Worm (Caenorhabditis elegans) whole organism, L1 larva: ENCODE data around the gene srx-19.
A peak's percentile ranks its signal among the peaks of the same experiment; 100 is the strongest.

Source experiments
- C04F5.9 ChIP-seq: sonication (generic microtip); optimal IDR thresholded peaks from 2 replicates; lab custom pipeline; 2016; ENCODE audit warnings: missing genetic modification characterization, missing compliant biosample characterization
- C34B4.2 ChIP-seq: sonication (generic microtip); optimal IDR thresholded peaks from 2 replicates; lab custom pipeline; 2017; ENCODE audit warnings: mild to moderate bottlenecking, missing genetic modification characterization, missing compliant biosample characterization
- Y116A8C.19 ChIP-seq: sonication (generic microtip); optimal IDR thresholded peaks from 2 replicates; lab custom pipeline; 2016; ENCODE audit warnings: missing compliant biosample characterization, missing genetic modification characterization, borderline replicate concordance
- aha-1 ChIP-seq: fragments of 150-350 bp; optimal IDR thresholded peaks from 2 replicates; lab custom pipeline; 2014; ENCODE audit warnings: missing biosample characterization, missing genetic modification characterization
- alr-1 ChIP-seq: fragments of 200-800 bp; sonication (Bioruptor generic); optimal IDR thresholded peaks from 2 replicates; lab custom pipeline; 2018; ENCODE audit warnings: borderline replicate concordance, mild to moderate bottlenecking, missing genetic modification characterization, missing compliant biosample characterization
- aly-2 ChIP-seq: fragments of 150-350 bp; optimal IDR thresholded peaks from 2 replicates; lab custom pipeline; 2014; ENCODE audit warnings: missing biosample characterization, missing genetic modification characterization
- ama-1 ChIP-seq: fragments of 150-350 bp; optimal IDR thresholded peaks from 2 replicates; lab custom pipeline; 2014
- blmp-1 ChIP-seq: fragments of 150-350 bp; optimal IDR thresholded peaks from 2 replicates; lab custom pipeline; 2014; ENCODE audit warnings: missing biosample characterization, missing genetic modification characterization
- efl-1 ChIP-seq, 4 experiments: fragments of 150-350 bp; optimal IDR thresholded peaks in 3 of 4; peaks in 1 of 4; 1 replicate in 1 of 4; 2 replicates in 3 of 4; lab custom pipeline; 2014; ENCODE audit warnings: missing biosample characterization in 2 of 4, missing genetic modification characterization in 2 of 4, missing genetic modification reagents in 2 of 4
- elt-2 ChIP-seq: sonication (generic microtip); optimal IDR thresholded peaks from 2 replicates; lab custom pipeline; 2016; ENCODE audit warnings: missing genetic modification characterization, mild to moderate bottlenecking, inconsistent platforms, missing compliant biosample characterization, missing genetic modification reagents
- fkh-4 ChIP-seq: sonication (generic microtip); optimal IDR thresholded peaks from 2 replicates; lab custom pipeline; 2016; ENCODE audit warnings: missing compliant biosample characterization, missing genetic modification characterization, borderline replicate concordance
- fkh-8 ChIP-seq: sonication (generic microtip); optimal IDR thresholded peaks from 2 replicates; lab custom pipeline; 2016; ENCODE audit warnings: mild to moderate bottlenecking, missing genetic modification characterization, missing compliant biosample characterization
- fos-1 ChIP-seq: fragments of 150-350 bp; optimal IDR thresholded peaks from 2 replicates; lab custom pipeline; 2014; ENCODE audit warnings: missing biosample characterization, missing genetic modification characterization
- grh-1 ChIP-seq: fragments of 200-800 bp; sonication (Bioruptor generic); IDR thresholded peaks from 2 replicates; pipeline ENCODE4 v1.3.6; 2022; ENCODE audit warnings: missing genetic modification reagents, missing genetic modification characterization, missing compliant biosample characterization
- hpl-2 ChIP-seq: fragments of 150-350 bp; optimal IDR thresholded peaks from 2 replicates; lab custom pipeline; 2014; ENCODE audit warnings: missing biosample characterization, missing genetic modification reagents, missing genetic modification characterization
- irx-1 ChIP-seq: sonication (generic microtip); optimal IDR thresholded peaks from 2 replicates; lab custom pipeline; 2016; ENCODE audit warnings: missing genetic modification characterization, missing compliant biosample characterization
- jun-1 ChIP-seq: fragments of 150-350 bp; optimal IDR thresholded peaks from 2 replicates; lab custom pipeline; 2014; ENCODE audit warnings: missing biosample characterization, missing genetic modification reagents, missing genetic modification characterization
- lin-14 ChIP-seq: fragments of 200-800 bp; sonication (Bioruptor generic); optimal IDR thresholded peaks from 2 replicates; lab custom pipeline; 2018; ENCODE audit warnings: mild to moderate bottlenecking, missing genetic modification characterization, moderate library complexity, missing compliant biosample characterization
- lin-35 ChIP-seq, 2 experiments: fragments of 150-350 bp; optimal IDR thresholded peaks; 2 replicates each; lab custom pipeline; 2014; ENCODE audit warnings: missing biosample characterization in 2 of 2, missing genetic modification characterization in 2 of 2, missing genetic modification reagents in 2 of 2
- lsy-2 ChIP-seq, 2 experiments: fragments of 150-350 bp; optimal IDR thresholded peaks; 2 replicates each; lab custom pipeline; 2014; ENCODE audit warnings: missing biosample characterization in 2 of 2, missing genetic modification characterization in 2 of 2
- mab-9 ChIP-seq: fragments of 200-800 bp; sonication (Bioruptor generic); IDR thresholded peaks from 2 replicates; pipeline ENCODE4 v1.3.6; 2022; ENCODE audit warnings: missing genetic modification reagents, missing genetic modification characterization, missing compliant biosample characterization
- mef-2 ChIP-seq: fragments of 150-350 bp; optimal IDR thresholded peaks from 2 replicates; lab custom pipeline; 2014; ENCODE audit warnings: missing biosample characterization, missing genetic modification characterization
- nhr-12 ChIP-seq: sonication (generic microtip); optimal IDR thresholded peaks from 2 replicates; lab custom pipeline; 2017; ENCODE audit warnings: missing biosample characterization, missing genetic modification characterization
- nhr-47 ChIP-seq: sonication (generic microtip); optimal IDR thresholded peaks from 2 replicates; lab custom pipeline; 2016; ENCODE audit warnings: mild to moderate bottlenecking, missing genetic modification characterization, moderate library complexity, missing compliant biosample characterization
- pag-3 ChIP-seq: sonication (generic microtip); optimal IDR thresholded peaks from 2 replicates; lab custom pipeline; 2017; ENCODE audit warnings: missing genetic modification characterization, mild to moderate bottlenecking, missing compliant biosample characterization, antibody characterized with exemption, borderline replicate concordance; ENCODE audit not compliant: insufficient read depth
- rnt-1 ChIP-seq: sonication (generic microtip); optimal IDR thresholded peaks from 2 replicates; lab custom pipeline; 2016; ENCODE audit warnings: mild to moderate bottlenecking, missing genetic modification characterization, moderate library complexity, missing compliant biosample characterization
- skn-1 ChIP-seq: fragments of 150-350 bp; optimal IDR thresholded peaks from 2 replicates; lab custom pipeline; 2014; ENCODE audit warnings: missing biosample characterization, missing genetic modification characterization
- sox-4 ChIP-seq: sonication (generic microtip); optimal IDR thresholded peaks from 2 replicates; lab custom pipeline; 2016; ENCODE audit warnings: missing genetic modification characterization, missing compliant biosample characterization
- sup-37 ChIP-seq: fragments of 200-800 bp; sonication (Bioruptor generic); optimal IDR thresholded peaks from 2 replicates; lab custom pipeline; 2018; ENCODE audit warnings: mild to moderate bottlenecking, missing genetic modification characterization, missing compliant biosample characterization
- swsn-7 ChIP-seq: sonication (generic microtip); optimal IDR thresholded peaks from 2 replicates; lab custom pipeline; 2016; ENCODE audit warnings: missing genetic modification characterization, missing compliant biosample characterization
- tbx-2 ChIP-seq: sonication (generic microtip); optimal IDR thresholded peaks from 2 replicates; lab custom pipeline; 2016; ENCODE audit warnings: missing genetic modification characterization, missing compliant biosample characterization
- unc-98 ChIP-seq: fragments of 200-800 bp; sonication (Bioruptor generic); IDR thresholded peaks from 2 replicates; pipeline ENCODE4 v1.3.6; 2022; ENCODE audit warnings: missing genetic modification characterization, missing compliant biosample characterization
- zag-1 ChIP-seq: fragments of 150-350 bp; optimal IDR thresholded peaks from 2 replicates; lab custom pipeline; 2014; ENCODE audit warnings: missing biosample characterization, missing genetic modification characterization
- ztf-11 ChIP-seq, 2 experiments: sonication (generic microtip); optimal IDR thresholded peaks; 2 replicates each; lab custom pipeline; 2016 to 2017; ENCODE audit warnings: missing genetic modification characterization in 2 of 2, missing biosample characterization in 1 of 2, missing compliant biosample characterization in 1 of 2

The srx-19 gene

ce11 chrIV:6887601-6888099 lies 14.6 kb downstream of the srx-19 start, which contains the start of the genes T05A12.3 and T05A12.4 (continued):
- TF ChIP-seq jun-1 (tag; lab: Kevin White, UChicago): peak; percentile 55
- no peak for TF ChIP-seq C04F5.9 (tag; lab: Kevin White, UChicago)
- TF ChIP-seq swsn-7 (tag; lab: Kevin White, UChicago): peak; percentile 12

DNA sequence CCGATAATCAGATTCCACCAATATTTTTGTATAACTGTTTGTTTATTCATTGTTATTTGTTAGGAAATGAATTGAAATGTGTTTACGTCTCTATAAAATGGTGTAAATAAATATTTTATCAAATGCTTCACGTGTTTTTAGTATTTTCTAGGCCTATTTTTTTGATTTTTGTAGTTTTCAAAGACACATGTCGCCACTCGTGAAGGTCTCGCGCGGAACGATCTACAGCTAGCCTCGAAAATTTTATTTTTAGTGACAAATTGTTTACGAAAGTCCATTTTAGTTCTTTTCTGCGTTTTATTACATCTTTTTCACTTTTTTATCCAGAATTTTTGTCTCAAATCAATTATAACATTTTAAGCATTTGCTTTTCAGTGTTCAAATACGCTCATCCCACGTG lies 30.5 kb downstream of the srx-19 start, which contains the start of gene T22D1.5:
T22D1.5 (plus strand) TSS at position 376 of the 400 bp plus-strand sequence.
- TF ChIP-seq lin-35 (GFP tag; optimal IDR thresholded peaks at IDR 0.05; lab: Kevin White, UChicago) (no peak), Y116A8C.19 (tag; lab: Kevin White, UChicago) (no peak), elt-2 (no peak), blmp-1 (no peak), unc-98 (GFP tag; lab: Robert Waterston, UW) (no peak), fos-1 (tag; lab: Kevin White, UChicago) (no peak), mef-2 (tag; lab: Kevin White, UChicago) (no peak), alr-1 (tag; lab: Kevin White, UChicago) (no peak), nhr-47 (tag; lab: Kevin White, UChicago) (no peak), zag-1 (tag; lab: Kevin White, UChicago) (no peak), ama-1 (lab: Kevin White, UChicago) (no peak)
- TF ChIP-seq, all 84 proteins: peak for 0

DNA sequence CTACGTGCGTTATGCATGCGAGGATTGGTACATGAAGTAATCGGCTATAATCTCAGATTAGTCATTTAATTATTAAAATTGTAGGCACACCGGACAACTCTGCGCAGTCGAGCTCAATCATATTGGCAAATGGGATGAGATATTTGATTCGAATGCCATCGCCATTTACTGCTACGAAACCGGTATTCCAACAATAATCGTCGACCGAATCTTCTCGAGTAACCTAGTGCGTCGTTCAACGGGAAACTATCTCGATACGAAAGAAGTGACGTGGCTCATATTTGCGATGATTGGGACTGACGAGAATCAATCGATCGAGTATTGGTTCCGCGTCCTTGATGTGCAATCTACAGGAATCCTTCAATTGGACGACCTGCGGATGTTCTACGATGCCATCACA lies 31.5 kb downstream of the srx-19 start:
- no peak for TF ChIP-seq fkh-4
- TF ChIP-seq efl-1 (optimal IDR thresholded peaks at IDR 0.05; lab: Kevin White, UChicago): no peak
- no peak for TF ChIP-seq efl-1 (GFP tag; optimal IDR thresholded peaks at IDR 0.05 in 1 of 2; lab: Kevin White, UChicago)
- TF ChIP-seq lsy-2 (tag; optimal IDR thresholded peaks at IDR 0.05; lab: Kevin White, UChicago): no peak
- no peak for TF ChIP-seq skn-1 (tag; lab: Kevin White, UChicago)
- TF ChIP-seq irx-1 (tag; lab: Kevin White, UChicago): no peak
- no peak for TF ChIP-seq tbx-2 (tag; lab: Kevin White, UChicago)
- TF ChIP-seq mab-9: no peak
- no peak for TF ChIP-seq pag-3 (tag; lab: Kevin White, UChicago)
- TF ChIP-seq sox-4 (tag; lab: Kevin White, UChicago): no peak
- TF ChIP-seq lin-14 (GFP tag; lab: Kevin White, UChicago): no peak
- no peak for TF ChIP-seq unc-98 (GFP tag; lab: Robert Waterston, UW)
- no peak for TF ChIP-seq nhr-12
- no peak for TF ChIP-seq C04F5.9 (tag; lab: Kevin White, UChicago)
- TF ChIP-seq grh-1 (GFP tag; lab: Robert Waterston, UW): no peak
- TF ChIP-seq aha-1 (tag; lab: Kevin White, UChicago): no peak
- no peak for TF ChIP-seq sup-37
- TF ChIP-seq hpl-2: no peak
- no peak for TF ChIP-seq ztf-11 (tag; optimal IDR thresholded peaks at IDR 0.05; lab: Kevin White, UChicago)
- TF ChIP-seq rnt-1: no peak
- no peak for TF ChIP-seq C34B4.2 (tag; lab: Kevin White, UChicago)

- no peak for TF ChIP-seq fkh-8 (tag; lab: Kevin White, UChicago)
- TF ChIP-seq, all 84 proteins: peak for 0
These were observed 32.4 kb downstream of the srx-19 start for ce11 chrIV:6905428-6905827.

- TF ChIP-seq aly-2 (tag; lab: Kevin White, UChicago): peak; percentile 60
- TF ChIP-seq Y116A8C.19 (tag; lab: Kevin White, UChicago): no peak
These were observed 33.0 kb downstream of the srx-19 start, which contains the start of the genes T22D1.17 and T22D1.8 for ce11 chrIV:6905947-6906489. TSS of gene T22D1.17 (plus strand) at chrIV:6905997. TSS of gene T22D1.8 (minus strand) at chrIV:6906348.
